Worm (Caenorhabditis elegans) whole organism, midembryonic: Measurements from ENCODE around the gene F46F5.14.

Experiments
- T22C8.4 ChIP-seq: fragments of 200-800 bp; sonication (Bioruptor generic); IDR thresholded peaks from 2 replicates; pipeline ENCODE4 v1.3.6; 2022; ENCODE audit warnings: missing genetic modification characterization, missing compliant biosample characterization
- cog-1 ChIP-seq: sonication (generic microtip); optimal IDR thresholded peaks from 2 replicates; lab custom pipeline; 2016; ENCODE audit warnings: missing genetic modification characterization, missing compliant biosample characterization
- flt-1 ChIP-seq: fragments of 200-800 bp; sonication (Bioruptor generic); IDR thresholded peaks from 2 replicates; pipeline ENCODE4 v1.3.6; 2022; ENCODE audit warnings: missing genetic modification characterization, missing compliant biosample characterization
- klf-2 ChIP-seq: fragments of 200-800 bp; sonication (Bioruptor generic); conservative IDR thresholded peaks from 2 replicates; pipeline ENCODE4 v1.3.6; 2022; ENCODE audit warnings: missing genetic modification reagents, missing genetic modification characterization, missing compliant biosample characterization
- med-1 ChIP-seq: sonication (generic microtip); optimal IDR thresholded peaks from 2 replicates; lab custom pipeline; 2017; ENCODE audit warnings: missing genetic modification characterization, mild to moderate bottlenecking, missing compliant biosample characterization, antibody characterized with exemption, missing genetic modification reagents; ENCODE audit not compliant: insufficient read depth
- ref-1 ChIP-seq: fragments of 200-800 bp; sonication (Bioruptor generic); conservative IDR thresholded peaks from 2 replicates; pipeline ENCODE4 v1.3.6; 2022; ENCODE audit warnings: missing genetic modification reagents, missing genetic modification characterization, missing compliant biosample characterization
- tab-1 ChIP-seq: fragments of 200-800 bp; sonication (Bioruptor generic); IDR thresholded peaks from 2 replicates; pipeline ENCODE4 v1.3.6; 2022; ENCODE audit warnings: missing genetic modification characterization, missing compliant biosample characterization
- ztf-23 ChIP-seq: fragments of 200-800 bp; sonication (Bioruptor generic); IDR thresholded peaks from 2 replicates; pipeline ENCODE4 v1.3.6; 2022; ENCODE audit warnings: missing genetic modification reagents, missing genetic modification characterization, missing compliant biosample characterization
- ztf-29 ChIP-seq: fragments of 200-800 bp; sonication (Bioruptor generic); IDR thresholded peaks from 2 replicates; pipeline ENCODE4 v1.3.6; 2022; ENCODE audit warnings: missing genetic modification reagents, missing genetic modification characterization, missing compliant biosample characterization

Gene F46F5.14

DNA sequence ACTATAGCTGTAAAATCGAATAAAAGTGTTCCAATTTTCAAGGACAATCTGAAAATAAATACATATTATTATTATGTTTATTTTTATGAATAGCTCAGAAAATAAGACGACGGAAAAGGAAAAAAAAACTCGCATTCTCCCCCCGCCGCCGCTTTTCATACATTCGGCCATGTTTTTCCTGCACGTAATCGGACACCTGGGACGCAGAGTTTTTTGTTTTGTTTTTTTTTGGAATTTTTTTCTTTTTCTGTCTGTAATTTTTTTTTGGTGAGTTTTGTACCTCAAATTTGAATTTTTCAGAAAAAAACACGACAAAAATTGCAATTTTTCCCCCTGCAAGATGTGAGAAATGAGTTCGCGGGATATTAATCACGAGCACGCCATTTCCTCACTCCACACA, 29.5 kb upstream of the F46F5.14 start, which contains the start of gene C08G5.6:
Gene C08G5.6, plus strand, starts transcription at position 301 of the 400 bp plus-strand sequence.
- TF ChIP-seq ztf-29 (GFP tag; lab: Robert Waterston, UW) (no peak), tab-1 (GFP tag; lab: Robert Waterston, UW) (no peak), klf-2 (GFP tag; lab: Robert Waterston, UW) (no peak)

DNA sequence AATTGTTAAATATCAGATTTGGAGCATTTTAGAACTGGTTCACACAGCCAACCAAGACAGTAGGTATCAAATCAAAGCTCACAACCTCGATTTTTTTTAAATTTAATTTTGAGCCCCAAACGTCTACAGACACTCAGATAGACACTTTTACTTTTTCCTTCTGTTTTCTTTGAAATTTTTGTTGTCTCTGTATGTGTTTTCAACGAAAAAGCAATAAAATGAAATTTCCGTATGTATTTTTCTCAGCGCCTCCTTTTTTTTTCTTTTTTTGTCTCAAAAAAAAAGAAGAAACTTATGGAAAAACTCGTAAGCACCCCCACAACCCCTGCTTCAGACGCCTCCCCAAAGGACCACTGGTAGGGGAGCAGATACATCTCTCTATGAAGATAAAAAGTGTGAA, 26.0 kb upstream of the F46F5.14 start:
- TF ChIP-seq ztf-29 (GFP tag; lab: Robert Waterston, UW), result no peak
- no peak for TF ChIP-seq klf-2 (GFP tag; lab: Robert Waterston, UW)
- TF ChIP-seq med-1 (GFP tag; lab: Kevin White, UChicago), result no peak
- TF ChIP-seq tab-1 (GFP tag; lab: Robert Waterston, UW), result no peak
- no peak for TF ChIP-seq T22C8.4 (GFP tag; lab: Robert Waterston, UW)
- no peak for TF ChIP-seq ref-1 (GFP tag; lab: Robert Waterston, UW)
- TF ChIP-seq flt-1 (GFP tag; lab: Robert Waterston, UW), result no peak
- no peak for TF ChIP-seq cog-1
- no peak for TF ChIP-seq ztf-23 (GFP tag; lab: Robert Waterston, UW)

DNA sequence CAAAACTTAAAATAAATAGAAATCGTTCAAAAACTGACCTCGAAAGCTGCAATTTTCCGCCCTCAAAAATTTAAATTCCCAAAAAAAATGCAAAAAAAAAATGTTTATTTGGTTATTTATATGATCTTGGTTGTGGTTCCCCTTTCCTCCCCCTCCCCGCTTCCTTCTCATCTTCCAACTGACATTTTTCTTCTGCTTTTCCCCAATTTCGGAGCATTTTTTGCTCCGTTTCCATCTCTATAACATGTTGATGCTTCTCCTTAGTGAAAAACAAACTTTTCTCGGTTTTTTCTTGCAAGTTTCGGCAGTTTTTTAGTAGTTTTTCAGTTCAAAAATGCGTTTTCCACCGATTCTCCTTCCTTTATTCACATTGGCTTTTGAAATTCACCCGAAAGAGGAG, 24.8 kb upstream of the F46F5.14 start, which contains the start of gene Y39F10A.1:
Gene Y39F10A.1, plus strand, starts transcription at position 301 of the 400 bp plus-strand sequence.
- TF ChIP-seq T22C8.4 (GFP tag; lab: Robert Waterston, UW) (no peak), tab-1 (GFP tag; lab: Robert Waterston, UW) (no peak), ref-1 (GFP tag; lab: Robert Waterston, UW) (no peak), flt-1 (GFP tag; lab: Robert Waterston, UW) (no peak), ztf-23 (GFP tag; lab: Robert Waterston, UW) (no peak), klf-2 (GFP tag; lab: Robert Waterston, UW) (no peak), med-1 (GFP tag; lab: Kevin White, UChicago) (no peak), ztf-29 (GFP tag; lab: Robert Waterston, UW) (no peak), cog-1 (no peak)

ce11 chrII:782903-783302, 16.9 kb upstream of the F46F5.14 start, which contains the start of gene Y39F10A.3:
Gene Y39F10A.3, minus strand, starts transcription at chrII:783003.
- TF ChIP-seq tab-1 (GFP tag; lab: Robert Waterston, UW) (no peak), ref-1 (GFP tag; lab: Robert Waterston, UW) (no peak), ztf-23 (GFP tag; lab: Robert Waterston, UW) (no peak), ztf-29 (GFP tag; lab: Robert Waterston, UW) (no peak), cog-1 (no peak), flt-1 (GFP tag; lab: Robert Waterston, UW) (no peak), med-1 (GFP tag; lab: Kevin White, UChicago) (no peak)

DNA sequence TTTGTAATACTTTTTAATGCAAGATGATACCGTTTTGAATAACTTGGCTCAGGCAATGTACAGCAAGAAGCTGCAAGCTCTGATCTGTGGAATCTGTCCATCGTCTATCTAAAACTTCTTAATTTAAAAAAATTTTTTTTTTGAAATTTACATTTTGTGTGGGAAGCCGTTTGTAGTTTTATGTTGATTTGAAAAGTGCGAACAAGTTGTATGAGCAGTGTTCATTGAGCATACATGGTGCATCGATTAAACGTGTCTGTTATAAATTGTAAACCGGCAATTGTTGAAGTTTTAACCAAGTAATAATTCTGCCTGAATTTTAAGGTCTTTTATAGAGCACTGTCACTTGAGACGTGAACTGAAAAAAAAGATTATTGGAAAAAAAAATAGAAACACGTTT, 16.3 kb upstream of the F46F5.14 start, which contains the start of gene Y39F10A.6:
Gene Y39F10A.6, minus strand, starts transcription at position 101 of the 400 bp plus-strand sequence.
- TF ChIP-seq cog-1 (no peak), med-1 (GFP tag; lab: Kevin White, UChicago) (no peak), ref-1 (GFP tag; lab: Robert Waterston, UW) (no peak), ztf-29 (GFP tag; lab: Robert Waterston, UW) (no peak)

DNA sequence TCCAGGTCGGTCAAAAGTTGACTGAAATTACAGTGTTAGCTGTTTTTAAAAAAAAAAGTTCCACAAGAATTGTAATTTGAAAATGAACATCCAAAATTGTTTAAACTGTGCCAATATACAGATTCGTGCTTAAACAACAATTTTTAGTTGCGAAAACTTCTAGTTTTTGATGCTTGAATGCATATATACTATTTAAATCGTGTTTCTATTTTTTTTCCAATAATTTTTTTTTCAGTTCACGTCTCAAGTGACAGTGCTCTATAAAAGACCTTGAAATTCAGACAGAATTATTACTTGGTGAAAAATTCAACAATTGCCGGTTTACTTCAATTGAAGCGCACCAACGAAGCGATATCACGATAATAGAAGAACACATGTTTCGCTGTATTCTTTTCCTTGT, 12.9 kb upstream of the F46F5.14 start, which contains the start of gene F46F5.16:
Gene F46F5.16, plus strand, starts transcription at position 301 of the 400 bp plus-strand sequence.
- TF ChIP-seq ztf-23 (GFP tag; lab: Robert Waterston, UW) (no peak), ref-1 (GFP tag; lab: Robert Waterston, UW) (no peak), tab-1 (GFP tag; lab: Robert Waterston, UW) (no peak), med-1 (GFP tag; lab: Kevin White, UChicago) (no peak), flt-1 (GFP tag; lab: Robert Waterston, UW) (no peak), ztf-29 (GFP tag; lab: Robert Waterston, UW) (no peak), klf-2 (GFP tag; lab: Robert Waterston, UW) (no peak), cog-1 (no peak), T22C8.4 (GFP tag; lab: Robert Waterston, UW) (no peak)

DNA sequence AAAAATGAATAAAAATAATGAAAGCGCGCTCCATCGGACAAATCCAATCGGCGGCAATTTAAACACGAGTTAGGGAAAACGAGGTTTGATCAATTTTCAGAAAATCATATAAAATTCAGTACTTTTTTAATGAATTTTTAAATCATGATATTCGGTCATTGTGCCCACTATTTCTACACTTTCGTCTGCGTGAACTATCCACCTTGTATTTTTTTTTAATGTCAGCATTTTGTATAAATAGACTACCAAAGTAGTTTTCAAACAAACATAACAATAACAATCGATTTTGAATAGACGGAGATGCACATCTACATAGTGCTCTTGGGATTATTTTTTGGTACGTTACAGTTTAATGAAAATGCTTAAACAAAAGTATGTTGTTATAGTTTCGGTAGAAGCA, 11.7 kb upstream of the F46F5.14 start, which contains the start of gene F46F5.15:
Gene F46F5.15, plus strand, starts transcription at position 301 of the 400 bp plus-strand sequence.
- TF ChIP-seq med-1 (GFP tag; lab: Kevin White, UChicago) (no peak), cog-1 (no peak), T22C8.4 (GFP tag; lab: Robert Waterston, UW) (no peak), ref-1 (GFP tag; lab: Robert Waterston, UW) (no peak), ztf-29 (GFP tag; lab: Robert Waterston, UW) (no peak), klf-2 (GFP tag; lab: Robert Waterston, UW) (no peak), ztf-23 (GFP tag; lab: Robert Waterston, UW) (no peak), tab-1 (GFP tag; lab: Robert Waterston, UW) (no peak), flt-1 (GFP tag; lab: Robert Waterston, UW) (no peak)

DNA sequence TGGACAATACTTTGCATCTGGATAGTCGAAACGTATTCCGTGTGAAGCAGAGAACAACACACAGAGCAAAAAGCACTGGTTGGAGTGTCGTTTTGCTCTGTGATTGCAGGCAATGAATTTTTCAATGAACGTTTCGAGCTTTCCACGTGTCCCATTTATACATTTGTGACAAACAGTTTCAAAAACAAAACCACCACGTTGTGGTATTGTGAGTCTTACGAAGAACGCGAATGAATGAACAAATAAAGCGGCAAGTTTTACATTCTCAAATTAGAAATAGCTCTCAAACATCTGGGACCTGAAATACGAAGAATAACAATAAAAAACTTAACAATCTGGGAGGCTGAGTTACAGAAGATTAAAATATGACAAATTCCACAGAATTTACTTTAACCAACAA, 8.0 kb upstream of the F46F5.14 start, which contains the start of gene F46F5.1:
Gene F46F5.1, minus strand, starts transcription at position 101 of the 400 bp plus-strand sequence.
- TF ChIP-seq ztf-23 (GFP tag; lab: Robert Waterston, UW), result no peak
- TF ChIP-seq klf-2 (GFP tag; lab: Robert Waterston, UW), result no peak

ce11 chrII:796916-797315, 2.9 kb upstream of the F46F5.14 start:
- no peak for TF ChIP-seq cog-1
- no peak for TF ChIP-seq med-1 (GFP tag; lab: Kevin White, UChicago)
- no peak for TF ChIP-seq flt-1 (GFP tag; lab: Robert Waterston, UW)
- no peak for TF ChIP-seq tab-1 (GFP tag; lab: Robert Waterston, UW)
- TF ChIP-seq klf-2 (GFP tag; lab: Robert Waterston, UW), result no peak
- TF ChIP-seq ztf-23 (GFP tag; lab: Robert Waterston, UW), result no peak
- no peak for TF ChIP-seq ref-1 (GFP tag; lab: Robert Waterston, UW)
- TF ChIP-seq ztf-29 (GFP tag; lab: Robert Waterston, UW), result no peak
- no peak for TF ChIP-seq T22C8.4 (GFP tag; lab: Robert Waterston, UW)
